Worm (Caenorhabditis elegans) whole organism, young adult: Measurements from ENCODE around the gene Y39F10A.6.

Experiments
- B0019.2 ChIP-seq: fragments of 200-800 bp; sonication (Bioruptor generic); conservative IDR thresholded peaks from 2 replicates; pipeline ENCODE4 v1.3.6; 2022; ENCODE audit warnings: missing genetic modification reagents, missing genetic modification characterization, missing compliant biosample characterization
- F10E7.11 ChIP-seq: sonication (generic microtip); optimal IDR thresholded peaks from 2 replicates; lab custom pipeline; 2017; ENCODE audit warnings: mild to moderate bottlenecking, missing genetic modification characterization, moderate library complexity, missing compliant biosample characterization
- F23B12.7 ChIP-seq: sonication (generic microtip); optimal IDR thresholded peaks from 2 replicates; lab custom pipeline; 2017; ENCODE audit warnings: missing genetic modification characterization, mild to moderate bottlenecking, missing compliant biosample characterization, antibody characterized with exemption, moderate library complexity; ENCODE audit not compliant: insufficient read depth
- F33H1.4 ChIP-seq: fragments of 200-800 bp; sonication (Bioruptor generic); IDR thresholded peaks from 2 replicates; pipeline ENCODE4 v1.3.6; 2022; ENCODE audit warnings: missing genetic modification reagents, missing genetic modification characterization, missing compliant biosample characterization
- F39B2.1 ChIP-seq: fragments of 200-800 bp; sonication (Bioruptor generic); IDR thresholded peaks from 2 replicates; pipeline ENCODE4 v1.3.6; 2022; ENCODE audit warnings: missing genetic modification reagents, missing genetic modification characterization, missing compliant biosample characterization
- K12H6.12 ChIP-seq: fragments of 200-800 bp; sonication (Bioruptor generic); optimal IDR thresholded peaks from 2 replicates; lab custom pipeline; 2018; ENCODE audit warnings: mild to moderate bottlenecking, missing genetic modification characterization, missing compliant biosample characterization
- Y53F4B.3 ChIP-seq: fragments of 200-800 bp; sonication (Bioruptor generic); IDR thresholded peaks from 2 replicates; pipeline ENCODE4 v1.3.6; 2022; ENCODE audit warnings: missing genetic modification reagents, missing genetic modification characterization, missing compliant biosample characterization
- Y53G8AR.9 ChIP-seq: fragments of 200-800 bp; sonication (Bioruptor generic); conservative IDR thresholded peaks from 2 replicates; pipeline ENCODE4 v1.3.6; 2022; ENCODE audit warnings: missing genetic modification reagents, missing genetic modification characterization, missing compliant biosample characterization
- Y56A3A.18 ChIP-seq: fragments of 200-800 bp; sonication (Bioruptor generic); IDR thresholded peaks from 2 replicates; pipeline ENCODE4 v1.3.6; 2022; ENCODE audit warnings: missing genetic modification reagents, missing genetic modification characterization, missing compliant biosample characterization
- Y67H2A.10 ChIP-seq: fragments of 200-800 bp; sonication (Bioruptor generic); conservative IDR thresholded peaks from 2 replicates; pipeline ENCODE4 v1.3.6; 2022; ENCODE audit warnings: missing genetic modification reagents, missing genetic modification characterization, missing compliant biosample characterization
- Y79H2A.3 ChIP-seq: fragments of 200-800 bp; sonication (Bioruptor generic); conservative IDR thresholded peaks from 2 replicates; pipeline ENCODE4 v1.3.6; 2022; ENCODE audit warnings: missing genetic modification reagents, missing genetic modification characterization, missing compliant biosample characterization
- atf-7 ChIP-seq: sonication (generic microtip); optimal IDR thresholded peaks from 2 replicates; lab custom pipeline; 2017; ENCODE audit warnings: mild to moderate bottlenecking, missing genetic modification characterization, missing compliant biosample characterization
- athp-1 ChIP-seq: sonication (generic microtip); optimal IDR thresholded peaks from 2 replicates; lab custom pipeline; 2017; ENCODE audit warnings: mild to moderate bottlenecking, missing genetic modification characterization, missing compliant biosample characterization
- attf-6 ChIP-seq: fragments of 200-800 bp; sonication (Bioruptor generic); IDR thresholded peaks from 2 replicates; pipeline ENCODE4 v1.3.6; 2022; ENCODE audit warnings: missing genetic modification reagents, missing genetic modification characterization, missing compliant biosample characterization
- bed-2 ChIP-seq: fragments of 200-800 bp; sonication (Bioruptor generic); IDR thresholded peaks from 2 replicates; pipeline ENCODE4 v1.3.6; 2022; ENCODE audit warnings: missing genetic modification reagents, missing genetic modification characterization, missing compliant biosample characterization
- ccch-3 ChIP-seq: fragments of 200-800 bp; sonication (Bioruptor generic); optimal IDR thresholded peaks from 2 replicates; lab custom pipeline; 2018; ENCODE audit warnings: mild to moderate bottlenecking, missing genetic modification characterization, missing compliant biosample characterization
- cebp-2 ChIP-seq: fragments of 200-800 bp; sonication (Bioruptor generic); IDR thresholded peaks from 2 replicates; pipeline ENCODE4 v1.3.6; 2022; ENCODE audit warnings: missing genetic modification characterization, missing compliant biosample characterization
- ceh-58 ChIP-seq: fragments of 200-800 bp; sonication (Bioruptor generic); IDR thresholded peaks from 2 replicates; pipeline ENCODE4 v1.3.6; 2022; ENCODE audit warnings: missing genetic modification characterization, missing compliant biosample characterization
- ceh-79 ChIP-seq: sonication (generic microtip); optimal IDR thresholded peaks from 2 replicates; lab custom pipeline; 2017; ENCODE audit warnings: mild to moderate bottlenecking, missing genetic modification characterization, missing compliant biosample characterization
- ceh-91 ChIP-seq: fragments of 200-800 bp; sonication (Bioruptor generic); IDR thresholded peaks from 2 replicates; pipeline ENCODE4 v1.3.6; 2022; ENCODE audit warnings: missing genetic modification reagents, missing genetic modification characterization, missing compliant biosample characterization
- ekl-4 ChIP-seq: fragments of 200-800 bp; sonication (Bioruptor generic); IDR thresholded peaks from 2 replicates; pipeline ENCODE4 v1.3.6; 2022; ENCODE audit warnings: missing genetic modification reagents, missing genetic modification characterization, missing compliant biosample characterization
- fkh-3 ChIP-seq: sonication (generic microtip); optimal IDR thresholded peaks from 2 replicates; lab custom pipeline; 2016; ENCODE audit warnings: mild to moderate bottlenecking, missing genetic modification characterization, missing compliant biosample characterization
- hlh-26 ChIP-seq: fragments of 200-800 bp; sonication (Bioruptor generic); conservative IDR thresholded peaks from 2 replicates; pipeline ENCODE4 v1.3.6; 2022; ENCODE audit warnings: missing genetic modification reagents, missing genetic modification characterization, missing compliant biosample characterization
- hmg-1.2 ChIP-seq: fragments of 200-800 bp; sonication (Bioruptor generic); IDR thresholded peaks from 2 replicates; pipeline ENCODE4 v1.3.6; 2022; ENCODE audit warnings: missing genetic modification reagents, missing genetic modification characterization, missing compliant biosample characterization
- hsf-1 ChIP-seq: fragments of 200-800 bp; sonication (Bioruptor generic); IDR thresholded peaks from 2 replicates; pipeline ENCODE4 v1.3.6; 2022; ENCODE audit warnings: missing genetic modification reagents, missing genetic modification characterization, missing compliant biosample characterization
- let-607 ChIP-seq, 2 experiments: fragments of 200-800 bp in 1 of 2; sonication (Bioruptor generic) in 1 of 2; sonication (generic microtip) in 1 of 2; optimal IDR thresholded peaks; 2 replicates each; lab custom pipeline; 2016 to 2018; ENCODE audit warnings: mild to moderate bottlenecking in 2 of 2, missing compliant biosample characterization in 2 of 2, missing genetic modification characterization in 2 of 2, moderate library complexity in 2 of 2, missing genotype in 1 of 2
- mel-28 ChIP-seq: sonication (generic microtip); optimal IDR thresholded peaks from 2 replicates; lab custom pipeline; 2016; ENCODE audit warnings: borderline replicate concordance, mild to moderate bottlenecking, missing genetic modification characterization, missing compliant biosample characterization
- nfyb-1 ChIP-seq: fragments of 200-800 bp; sonication (Bioruptor generic); IDR thresholded peaks from 2 replicates; pipeline ENCODE4 v1.3.6; 2022; ENCODE audit warnings: missing genetic modification reagents, missing genetic modification characterization, missing compliant biosample characterization
- nhr-120 ChIP-seq: fragments of 200-800 bp; sonication (Bioruptor generic); IDR thresholded peaks from 2 replicates; pipeline ENCODE4 v1.3.6; 2022; ENCODE audit warnings: missing genetic modification characterization, missing compliant biosample characterization
- nhr-90 ChIP-seq: sonication (generic microtip); optimal IDR thresholded peaks from 2 replicates; lab custom pipeline; 2016; ENCODE audit warnings: missing genotype, mild to moderate bottlenecking, missing genetic modification characterization, missing compliant biosample characterization
- pbrm-1 ChIP-seq: fragments of 200-800 bp; sonication (Bioruptor generic); IDR thresholded peaks from 2 replicates; pipeline ENCODE4 v1.3.6; 2022; ENCODE audit warnings: missing genetic modification reagents, missing genetic modification characterization, missing compliant biosample characterization
- rpc-1 ChIP-seq, 2 experiments: fragments of 150-350 bp in 1 of 2; sonication (generic microtip) in 1 of 2; optimal IDR thresholded peaks; 2 replicates each; lab custom pipeline; 2014 to 2018; ENCODE audit warnings: missing biosample characterization in 1 of 2, missing genetic modification characterization in 1 of 2, missing genetic modification reagents in 1 of 2, missing genotype in 1 of 2
- snpc-4 ChIP-seq, 5 experiments: fragments of 150-350 bp in 1 of 5; sonication (generic microtip) in 4 of 5; optimal IDR thresholded peaks; 2 replicates each; lab custom pipeline; 2014 to 2018; ENCODE audit warnings: missing genetic modification characterization in 5 of 5, missing biosample characterization in 3 of 5, antibody characterized with exemption in 2 of 5, mild to moderate bottlenecking in 2 of 5, missing compliant biosample characterization in 2 of 5, missing genotype in 2 of 5, moderate library complexity in 2 of 5, missing genetic modification reagents in 1 of 5
- somi-1 ChIP-seq: fragments of 200-800 bp; sonication (Bioruptor generic); optimal IDR thresholded peaks from 2 replicates; lab custom pipeline; 2018; ENCODE audit warnings: mild to moderate bottlenecking, missing genetic modification characterization, missing compliant biosample characterization
- tbp1 ChIP-seq: fragments of 200-800 bp; sonication (Bioruptor generic); optimal IDR thresholded peaks from 2 replicates; lab custom pipeline; 2018; ENCODE audit warnings: mild to moderate bottlenecking, missing genetic modification characterization, missing compliant biosample characterization
- tlf-1 ChIP-seq: fragments of 200-800 bp; sonication (Bioruptor generic); optimal IDR thresholded peaks from 2 replicates; lab custom pipeline; 2018; ENCODE audit warnings: mild to moderate bottlenecking, missing genetic modification characterization, missing compliant biosample characterization
- xnd-1 ChIP-seq: sonication (generic microtip); optimal IDR thresholded peaks from 2 replicates; lab custom pipeline; 2016; ENCODE audit warnings: missing genotype, missing genetic modification reagents, missing genetic modification characterization, missing compliant biosample characterization
- zfh-2 ChIP-seq: fragments of 200-800 bp; sonication (Bioruptor generic); conservative IDR thresholded peaks from 2 replicates; pipeline ENCODE4 v1.3.6; 2022; ENCODE audit warnings: missing genetic modification reagents, missing genetic modification characterization, missing compliant biosample characterization
- ztf-25 ChIP-seq: fragments of 200-800 bp; sonication (Bioruptor generic); IDR thresholded peaks from 2 replicates; pipeline ENCODE4 v1.3.6; 2022; ENCODE audit warnings: missing genetic modification reagents, missing genetic modification characterization, missing compliant biosample characterization
- ztf-26 ChIP-seq: sonication (generic microtip); optimal IDR thresholded peaks from 2 replicates; lab custom pipeline; 2017; ENCODE audit warnings: missing genetic modification characterization, missing compliant biosample characterization

Gene Y39F10A.6

ce11 chrII:759788-760187 lies 23.6 kb downstream of the Y39F10A.6 start:
- TF ChIP-seq let-607 (tag; optimal IDR thresholded peaks at IDR 0.05; lab: Kevin White, UChicago), result no peak
- no peak for TF ChIP-seq Y53G8AR.9 (GFP tag; lab: Robert Waterston, UW)
- TF ChIP-seq hmg-1.2 (GFP tag; lab: Robert Waterston, UW), result peak; percentile 26; the same call in 1 of the 2 replicates
- TF ChIP-seq xnd-1 (tag; lab: Kevin White, UChicago), result no peak
- peak; percentile 19 for TF ChIP-seq K12H6.12
- no peak for TF ChIP-seq athp-1
- peak; percentile 51; the same call in 1 of the 2 replicates for TF ChIP-seq zfh-2 (GFP tag; lab: Robert Waterston, UW)
- no peak for TF ChIP-seq somi-1
- no peak for TF ChIP-seq bed-2
- no peak for TF ChIP-seq nfyb-1

ce11 chrII:757224-757623 lies 26.2 kb downstream of the Y39F10A.6 start:
- TF ChIP-seq F33H1.4 (GFP tag; lab: Robert Waterston, UW) (no peak), hsf-1 (no peak), attf-6 (GFP tag; lab: Robert Waterston, UW) (no peak), tlf-1 (GFP tag; lab: Kevin White, UChicago) (no peak), hlh-26 (GFP tag; lab: Robert Waterston, UW) (no peak), ceh-58 (GFP tag; lab: Robert Waterston, UW) (no peak), Y79H2A.3 (GFP tag; lab: Robert Waterston, UW) (no peak), somi-1 (no peak), ekl-4 (GFP tag; lab: Robert Waterston, UW) (no peak), ccch-3 (no peak), Y53F4B.3 (GFP tag; lab: Robert Waterston, UW) (no peak)

DNA sequence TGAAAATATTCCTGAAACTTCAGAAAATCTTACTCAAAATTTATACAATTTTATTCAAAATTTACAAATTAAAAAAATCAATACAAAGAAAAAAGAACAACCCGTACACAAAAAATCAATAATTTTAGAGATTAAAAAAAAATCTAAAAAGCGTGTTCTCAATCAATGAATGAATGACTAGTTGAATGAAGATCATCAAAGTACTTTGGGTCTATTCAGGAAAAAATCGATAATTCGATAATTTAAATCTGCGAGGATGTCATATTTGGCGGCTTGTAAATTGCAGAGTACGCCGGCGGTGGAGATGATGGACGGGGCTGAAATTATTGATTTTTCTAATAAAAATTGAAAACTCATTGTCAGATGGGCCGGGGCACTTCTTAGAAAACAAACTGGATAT lies 27.3 kb downstream of the Y39F10A.6 start:
- no peak for TF ChIP-seq F39B2.1 (GFP tag; lab: Robert Waterston, UW)

DNA sequence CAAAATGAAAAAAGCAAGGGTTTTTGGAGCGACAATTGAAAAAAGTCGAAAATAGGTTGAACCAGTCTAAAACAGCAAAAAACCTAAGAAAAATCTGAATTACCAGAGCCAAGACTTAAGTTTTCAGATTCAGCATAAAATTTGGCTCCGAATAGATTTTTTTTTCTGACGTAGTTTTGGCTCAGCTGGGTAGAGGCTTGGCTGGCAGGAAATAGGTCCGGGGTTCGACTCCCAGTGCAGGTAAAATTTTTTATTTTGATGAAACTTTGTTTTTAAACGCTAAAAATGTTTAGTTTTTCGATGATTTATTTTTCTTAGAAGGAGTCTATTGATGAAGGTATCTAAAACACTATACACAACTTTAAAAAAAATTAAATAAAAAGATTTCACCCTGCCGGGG lies 28.5 kb downstream of the Y39F10A.6 start:
- peak; percentile 74 for TF ChIP-seq tbp1
- TF ChIP-seq B0019.2 (GFP tag; lab: Robert Waterston, UW), result no peak
- TF ChIP-seq ceh-79, result no peak
- no peak for TF ChIP-seq mel-28 (tag; lab: Kevin White, UChicago)
- no peak for TF ChIP-seq atf-7
- TF ChIP-seq ccch-3, result no peak
- TF ChIP-seq nhr-120 (GFP tag; lab: Robert Waterston, UW), result no peak
- TF ChIP-seq fkh-3 (tag; lab: Kevin White, UChicago), result no peak
- TF ChIP-seq xnd-1 (tag; lab: Kevin White, UChicago), result no peak
- no peak for TF ChIP-seq ceh-91 (GFP tag; lab: Robert Waterston, UW)
- TF ChIP-seq Y67H2A.10, result no peak
- no peak for TF ChIP-seq nhr-90
- 0 out of 2 replicates have a peak, but pooled peaks have one; percentile 10 for TF ChIP-seq cebp-2 (GFP tag; lab: Robert Waterston, UW)
- no peak for TF ChIP-seq ztf-26 (tag; lab: Kevin White, UChicago)
- TF ChIP-seq snpc-4 (GFP tag; optimal IDR thresholded peaks at IDR 0.05; lab: Kevin White, UChicago), result no peak
- TF ChIP-seq snpc-4 (tag; optimal IDR thresholded peaks at IDR 0.05; lab: Kevin White, UChicago), result no peak
- no peak for TF ChIP-seq Y56A3A.18 (GFP tag; lab: Robert Waterston, UW)
- TF ChIP-seq F10E7.11 (tag; lab: Kevin White, UChicago), result no peak
- TF ChIP-seq pbrm-1 (GFP tag; lab: Robert Waterston, UW), result 0 out of 2 replicates have a peak, but pooled peaks have one; percentile 28
- TF ChIP-seq hmg-1.2 (GFP tag; lab: Robert Waterston, UW), result no peak
- no peak for TF ChIP-seq F23B12.7 (tag; lab: Kevin White, UChicago)
- no peak for TF ChIP-seq ztf-25
- peak; percentile 4 for TF ChIP-seq rpc-1 (optimal IDR thresholded peaks at IDR 0.05; lab: Kevin White, UChicago)
- TF ChIP-seq rpc-1 (tag; optimal IDR thresholded peaks at IDR 0.05; lab: Kevin White, UChicago), result peak; percentile 58
